3 fruit fly cellular contexts compared by ENCODE assay signal in the genomic region with DNA sequence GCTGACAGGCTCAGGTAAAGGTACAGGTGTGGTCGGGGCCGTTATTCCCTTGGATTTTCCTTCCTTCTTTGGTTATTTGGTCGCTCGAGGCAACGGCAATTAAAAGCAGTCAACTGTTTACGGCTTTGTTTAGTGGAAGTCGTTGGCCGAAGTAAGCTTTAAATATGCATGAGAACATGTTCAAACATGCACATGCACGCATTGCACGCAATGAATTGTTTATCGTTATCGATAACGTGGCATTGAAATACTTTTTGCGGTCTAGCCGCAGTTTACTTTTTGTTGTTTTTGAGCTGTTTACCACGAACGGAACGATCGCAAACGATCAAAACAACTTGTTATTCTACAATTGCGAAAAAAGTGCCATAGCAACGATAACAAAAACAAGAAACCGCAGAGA.
TF ChIP-seq lines count a peak whose summit lies in the region.

No protein-coding gene starts in this region.

- TF ChIP-seq CTCF in whole organism, embryonic (GFP tag; optimal IDR thresholded peaks at IDR 0.05; lab: Kevin White, UChicago), result no peak

TF ChIP-seq in whole organism, adult, 20 proteins besides CTCF, POLR2A, EP300 and RAD21:
- peak; percentile 33 for TF ChIP-seq tj (GFP tag; optimal IDR thresholded peaks at IDR 0.05; lab: Kevin White, UChicago)
- no peak for TF ChIP-seq kay (GFP tag; lab: Kevin White, UChicago; ENCODE audit: borderline replicate concordance)
- peak; percentile 26 for TF ChIP-seq ovo (GFP tag; optimal IDR thresholded peaks at IDR 0.05; lab: Kevin White, UChicago)
- TF ChIP-seq cic (GFP tag; optimal IDR thresholded peaks at IDR 0.05; lab: Kevin White, UChicago), result peak; percentile 32
- TF ChIP-seq Hr96 (GFP tag; optimal IDR thresholded peaks at IDR 0.05; lab: Kevin White, UChicago), result no peak
- no peak for TF ChIP-seq cnc (optimal IDR thresholded peaks at IDR 0.05; lab: Kevin White, UChicago)
- no peak for TF ChIP-seq CG14711 (tag; optimal IDR thresholded peaks at IDR 0.05; lab: Kevin White, UChicago)

TF ChIP-seq in whole organism, embryonic, 481 proteins besides CTCF, POLR2A, EP300 and RAD21:
- peak in 1 of 2 experiments; percentile 20 for TF ChIP-seq tll (GFP tag; optimal IDR thresholded peaks at IDR 0.05; lab: Kevin White, UChicago)
- TF ChIP-seq BtbVII (GFP tag; optimal IDR thresholded peaks at IDR 0.05; lab: Kevin White, UChicago), result no peak
- TF ChIP-seq unpg (GFP tag; optimal IDR thresholded peaks at IDR 0.05; lab: Kevin White, UChicago), result no peak
- TF ChIP-seq p53 (GFP tag; optimal IDR thresholded peaks at IDR 0.05; lab: Kevin White, UChicago), result peak; percentile 98
- no peak for TF ChIP-seq pan (optimal IDR thresholded peaks at IDR 0.05; lab: Kevin White, UChicago)
- no peak for TF ChIP-seq pan (GFP tag; optimal IDR thresholded peaks at IDR 0.05 in 1 of 2, IDR thresholded peaks at IDR 0.05 in 1 of 2)
- TF ChIP-seq Sry-δ (GFP tag; optimal IDR thresholded peaks at IDR 0.05; lab: Kevin White, UChicago), result no peak
- peak; percentile 77 for TF ChIP-seq ac (GFP tag; optimal IDR thresholded peaks at IDR 0.05; lab: Kevin White, UChicago)
- no peak for TF ChIP-seq CG12769 (tag; optimal IDR thresholded peaks at IDR 0.05; lab: Kevin White, UChicago)
- TF ChIP-seq knrl (GFP tag; IDR thresholded peaks at IDR 0.05; lab: Robert Waterston, UW; ENCODE audit: partially characterized antibody), result no peak

TF ChIP-seq in whole organism, pupa, 21 proteins besides CTCF, POLR2A, EP300 and RAD21:
- no peak for TF ChIP-seq CG34367 (tag; optimal IDR thresholded peaks at IDR 0.05; lab: Kevin White, UChicago)
- TF ChIP-seq EcR (GFP tag; optimal IDR thresholded peaks at IDR 0.05; lab: Kevin White, UChicago), result peak; percentile 15
- peak; percentile 6; the same call in 1 of the 3 replicates for TF ChIP-seq CG4496 (GFP tag; IDR thresholded peaks at IDR 0.05; lab: Robert Waterston, UW)
